Worm (Caenorhabditis elegans): ENCODE results near the gene ttll-11.

The ttll-11 gene

DNA sequence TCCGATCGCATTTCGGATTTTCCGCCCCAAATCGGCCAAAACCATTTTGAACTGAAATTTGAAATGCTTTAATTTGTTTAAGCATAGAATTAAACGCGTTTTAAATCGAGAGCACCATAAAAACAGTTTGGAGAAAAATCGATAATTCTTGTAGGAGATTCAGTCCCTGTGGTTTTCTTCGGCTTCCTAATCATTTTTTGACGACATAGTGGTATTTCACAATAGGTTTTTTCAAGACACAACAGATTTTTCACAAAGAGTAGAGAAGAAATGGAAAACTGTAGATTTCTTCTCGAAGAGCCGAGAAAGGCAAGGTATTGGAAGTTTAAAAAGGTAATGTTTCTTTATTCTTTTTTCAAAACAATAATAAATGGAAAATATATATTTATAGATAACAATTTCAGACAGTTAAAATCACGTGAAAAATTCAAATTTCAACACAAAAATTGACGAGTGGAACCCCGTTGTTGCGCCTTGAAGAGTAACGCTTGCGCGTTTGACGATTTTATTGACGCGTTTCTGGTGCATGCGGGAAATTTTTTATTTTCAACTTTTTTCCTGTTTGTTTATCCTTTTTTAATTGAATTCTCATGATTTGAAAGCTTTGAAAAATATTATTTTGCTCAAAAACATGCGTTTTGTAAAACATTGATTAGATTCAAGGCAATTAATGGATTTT, 46.3 kb downstream of the ttll-11 start, which contains the start of gene F21D5.7:
TSS of gene F21D5.7 (minus strand) at position 51 of the 679 bp plus-strand sequence.
- TF ChIP-seq alr-1 (tag; optimal IDR thresholded peaks at IDR 0.05) (no peak), fos-1 (tag; optimal IDR thresholded peaks at IDR 0.05) (peak; percentile 55), crh-2 (tag; optimal IDR thresholded peaks at IDR 0.05) (peak; percentile 91), nhr-21 (tag; optimal IDR thresholded peaks at IDR 0.05) (peak; percentile 70), nhr-6 (tag; optimal IDR thresholded peaks at IDR 0.05) (peak; percentile 35), mab-5 (tag; optimal IDR thresholded peaks at IDR 0.05) (peak; percentile 31), ceh-82 (tag; optimal IDR thresholded peaks at IDR 0.05) (no peak), skn-1 (tag; optimal IDR thresholded peaks at IDR 0.05) (peak; percentile 41), lin-13 (GFP tag; optimal IDR thresholded peaks at IDR 0.05) (peak; percentile 67), ztf-4 (tag; optimal IDR thresholded peaks at IDR 0.05) (peak; percentile 52), nhr-129 (tag; optimal IDR thresholded peaks at IDR 0.05) (peak; percentile 46), egl-27 (tag; optimal IDR thresholded peaks at IDR 0.05) (peak; percentile 11), gmeb-1 (tag; optimal IDR thresholded peaks at IDR 0.05) (peak; percentile 89), nhr-10 (tag; optimal IDR thresholded peaks at IDR 0.05) (no peak), snpc-4 (tag; optimal IDR thresholded peaks at IDR 0.05) (peak; percentile 31), sma-9 (GFP tag; optimal IDR thresholded peaks at IDR 0.05) (peak; percentile 84), sma-9 (tag; optimal IDR thresholded peaks at IDR 0.05) (no peak), Y55F3AM.14 (GFP tag; optimal IDR thresholded peaks at IDR 0.05) (no peak), ama-1 (optimal IDR thresholded peaks at IDR 0.05) (no peak), lsy-2 (tag; optimal IDR thresholded peaks at IDR 0.05) (peak; percentile 68 to 89), lin-11 (tag; optimal IDR thresholded peaks at IDR 0.05) (peak; percentile 55), dmd-4 (tag; optimal IDR thresholded peaks at IDR 0.05) (peak; percentile 26), lin-39 (tag; optimal IDR thresholded peaks at IDR 0.05) (no peak), mdl-1 (tag; optimal IDR thresholded peaks at IDR 0.05) (peak in 1 of 2 experiments; percentile 31), unc-55 (GFP tag; optimal IDR thresholded peaks at IDR 0.05) (peak; percentile 85), nhr-237 (tag; optimal IDR thresholded peaks at IDR 0.05) (no peak), ZK546.5 (tag; optimal IDR thresholded peaks at IDR 0.05) (peak; percentile 3), F13H6.1 (tag; optimal IDR thresholded peaks at IDR 0.05) (no peak), blmp-1 (tag; optimal IDR thresholded peaks at IDR 0.05; ENCODE audit: insufficient read depth) (peak; percentile 43), sem-4 (tag; optimal IDR thresholded peaks at IDR 0.05) (peak; percentile 37), ceh-16 (tag; optimal IDR thresholded peaks at IDR 0.05) (no peak), C34F6.9 (tag; optimal IDR thresholded peaks at IDR 0.05) (peak; percentile 89), zag-1 (tag; optimal IDR thresholded peaks at IDR 0.05) (no peak), unc-62 (GFP tag; optimal IDR thresholded peaks at IDR 0.05) (no peak)

DNA sequence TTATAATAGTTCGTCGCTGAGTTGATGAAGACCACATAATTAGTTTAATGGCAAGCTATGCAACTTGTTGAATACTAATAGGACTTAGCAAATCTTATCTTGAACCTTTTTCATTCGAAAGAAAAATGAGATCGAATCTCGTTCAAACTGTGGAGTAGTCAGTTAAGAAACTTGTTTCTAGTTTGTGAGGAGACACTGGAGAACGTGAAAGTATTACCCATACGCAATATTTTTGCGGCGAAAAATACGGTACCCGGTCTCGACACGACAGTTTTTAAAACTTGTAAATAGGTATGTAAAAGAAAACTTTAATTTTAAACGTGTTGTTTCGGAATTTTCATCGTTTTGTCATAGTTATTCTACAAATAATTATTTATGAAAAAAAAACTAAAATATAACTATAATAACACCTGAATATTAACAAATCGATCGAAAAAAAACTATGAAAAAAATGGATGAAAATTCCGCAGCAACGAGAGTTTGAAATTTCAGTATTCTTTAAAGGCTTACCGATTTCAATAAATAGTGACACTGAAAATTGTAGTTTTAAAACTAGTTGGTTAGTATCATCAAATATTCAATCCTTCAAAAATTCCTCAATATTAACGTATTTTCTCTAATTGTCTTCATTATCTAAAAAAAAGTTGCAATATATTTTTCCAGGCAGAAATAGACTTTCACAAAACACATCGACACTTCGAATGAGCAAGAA, 48.2 kb downstream of the ttll-11 start, which contains the start of the genes F20C5.7 and parg-1:
TSS of gene F20C5.7 (minus strand) at position 101 of the 712 bp plus-strand sequence.
TSS of gene parg-1 (plus strand) at position 662 of the 712 bp plus-strand sequence.
- no peak for TF ChIP-seq lsy-2 (tag; optimal IDR thresholded peaks at IDR 0.05)

ce11 chrIV:8748967-8749366, 51.4 kb downstream of the ttll-11 start:
- no peak for TF ChIP-seq mbf-1 (tag; optimal IDR thresholded peaks at IDR 0.05)
- TF ChIP-seq nhr-10 (tag; optimal IDR thresholded peaks at IDR 0.05): no peak
- TF ChIP-seq snpc-4 (tag; optimal IDR thresholded peaks at IDR 0.05): no peak
- TF ChIP-seq nhr-11 (tag; optimal IDR thresholded peaks at IDR 0.05): no peak
- TF ChIP-seq unc-39 (tag; optimal IDR thresholded peaks at IDR 0.05): no peak
- no peak for TF ChIP-seq ztf-11 (tag; optimal IDR thresholded peaks at IDR 0.05)
- TF ChIP-seq elt-1 (tag; optimal IDR thresholded peaks at IDR 0.05): no peak
- no peak for TF ChIP-seq skn-1 (tag; optimal IDR thresholded peaks at IDR 0.05)
- no peak for TF ChIP-seq C34F6.9 (tag; optimal IDR thresholded peaks at IDR 0.05)
